Worm (Caenorhabditis elegans): ENCODE data around the gene C35C5.10.

DNA sequence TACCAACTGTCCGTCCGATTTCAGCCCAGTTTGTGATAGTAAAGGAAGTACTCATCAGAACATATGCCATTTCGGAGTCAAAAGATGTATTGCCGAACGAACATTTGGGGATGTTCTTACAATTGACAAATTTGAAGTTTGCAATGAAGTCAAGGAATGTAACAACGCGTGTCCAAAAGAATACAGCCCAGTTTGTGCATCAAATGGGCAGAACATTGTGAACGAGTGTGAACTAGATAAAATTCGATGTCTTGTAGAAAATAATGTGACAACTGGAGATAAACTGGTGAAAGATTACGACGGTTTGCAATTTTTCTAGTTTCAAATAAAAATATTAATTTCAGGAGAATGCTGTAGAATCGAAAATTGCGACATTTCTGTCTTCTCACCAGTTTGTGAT, 48.2 kb upstream of the C35C5.10 start:
- TF ChIP-seq nhr-12 (tag; optimal IDR thresholded peaks at IDR 0.05) (no peak), fos-1 (tag; optimal IDR thresholded peaks at IDR 0.05) (no peak), aly-2 (tag; optimal IDR thresholded peaks at IDR 0.05) (no peak)

Data from whole organism, L2 larva.